Comparison of ENCODE assay signal across 3 fruit fly cellular contexts in the genomic region with DNA sequence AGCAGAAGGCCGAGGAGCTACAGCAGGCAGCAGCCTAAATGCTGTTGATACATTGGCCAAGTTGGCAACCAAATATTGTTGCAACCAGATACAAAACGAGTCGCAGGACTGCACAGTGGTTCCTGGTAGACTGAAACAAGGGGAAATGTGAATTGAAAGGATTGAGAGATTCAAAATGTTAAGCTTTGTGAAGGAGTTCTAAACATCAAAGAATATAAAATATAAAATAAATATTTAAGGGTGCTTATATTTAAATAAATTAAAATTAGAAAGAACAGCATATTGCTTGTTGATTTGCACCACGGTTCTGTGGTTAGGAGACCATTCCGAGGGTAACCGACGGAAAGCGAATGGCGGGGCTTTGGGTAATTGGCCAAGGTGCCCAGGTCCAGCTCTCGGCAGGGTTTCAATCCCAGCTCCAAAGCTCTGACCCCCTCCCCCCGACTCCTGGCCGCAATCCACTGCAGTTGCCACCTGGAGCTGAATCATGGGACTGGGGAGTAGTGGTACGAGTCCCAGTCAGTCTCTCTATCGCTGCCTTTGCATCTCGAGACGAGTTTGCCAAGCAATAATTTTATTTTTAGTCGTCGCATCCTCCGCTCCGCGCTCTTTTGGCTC.
TF ChIP-seq lines count a peak whose summit lies in the region.

No protein-coding gene starts in this region.

TF ChIP-seq in whole organism, embryonic, 481 proteins besides CTCF, POLR2A, EP300 and RAD21 (continued from another document and continues in another):
- no peak for TF ChIP-seq CG12071 (GFP tag; optimal IDR thresholded peaks at IDR 0.05; lab: Kevin White, UChicago)
- no peak for TF ChIP-seq trh (GFP tag; optimal IDR thresholded peaks at IDR 0.05; lab: Kevin White, UChicago)
- TF ChIP-seq bcd (GFP tag; optimal IDR thresholded peaks at IDR 0.05; lab: Kevin White, UChicago), result no peak
- no peak for TF ChIP-seq CG2199 (GFP tag; IDR thresholded peaks at IDR 0.05; lab: Robert Waterston, UW)
- no peak for TF ChIP-seq gfzf (GFP tag; optimal IDR thresholded peaks at IDR 0.05; lab: Kevin White, UChicago)
- no peak for TF ChIP-seq CG2678 (tag; optimal IDR thresholded peaks at IDR 0.05; lab: Kevin White, UChicago)
- no peak for TF ChIP-seq CG7963 (GFP tag; IDR thresholded peaks at IDR 0.05; lab: Robert Waterston, UW; ENCODE audit: partially characterized antibody)
- no peak for TF ChIP-seq pzg (GFP tag; optimal IDR thresholded peaks at IDR 0.05; lab: Kevin White, UChicago)
- TF ChIP-seq prd (optimal IDR thresholded peaks at IDR 0.05; lab: Kevin White, UChicago), result no peak
- peak; percentile 40; the same call in 2 of the 3 replicates for TF ChIP-seq prd (GFP tag; IDR thresholded peaks at IDR 0.05; lab: Robert Waterston, UW)
- no peak for TF ChIP-seq tap (tag; optimal IDR thresholded peaks at IDR 0.05; lab: Kevin White, UChicago)
- TF ChIP-seq tin (GFP tag; optimal IDR thresholded peaks at IDR 0.05; lab: Kevin White, UChicago), result no peak
- no peak for TF ChIP-seq Dll (GFP tag; IDR thresholded peaks at IDR 0.05; lab: Robert Waterston, UW; ENCODE audit: partially characterized antibody)
- no peak for TF ChIP-seq ftz-f1 (GFP tag; optimal IDR thresholded peaks at IDR 0.05; lab: Kevin White, UChicago)
- peak; percentile 46 for TF ChIP-seq CG18262 (tag; optimal IDR thresholded peaks at IDR 0.05; lab: Kevin White, UChicago)
- no peak for TF ChIP-seq unc-4 (GFP tag; IDR thresholded peaks at IDR 0.05; lab: Robert Waterston, UW; ENCODE audit: partially characterized antibody)
- no peak for TF ChIP-seq CrebB (tag; optimal IDR thresholded peaks at IDR 0.05; lab: Kevin White, UChicago)
- no peak for TF ChIP-seq pfk (GFP tag; optimal IDR thresholded peaks at IDR 0.05; lab: Kevin White, UChicago)
- TF ChIP-seq wdn (GFP tag; IDR thresholded peaks at IDR 0.05; lab: Robert Waterston, UW), result no peak
- TF ChIP-seq CG13775 (GFP tag; optimal IDR thresholded peaks at IDR 0.05; lab: Kevin White, UChicago), result peak; percentile 14
- 0 out of 4 replicates have a peak, but pooled peaks have one; percentile 3 for TF ChIP-seq Gug (GFP tag; IDR thresholded peaks at IDR 0.05; lab: Robert Waterston, UW)
- TF ChIP-seq vvl (GFP tag; IDR thresholded peaks at IDR 0.05; lab: Robert Waterston, UW), result peak; percentile 35; the same call in 1 of the 2 replicates
- peak; percentile 26 for TF ChIP-seq Sox102F (GFP tag; optimal IDR thresholded peaks at IDR 0.05; lab: Kevin White, UChicago)
- TF ChIP-seq Poxn (GFP tag; IDR thresholded peaks at IDR 0.05; lab: Robert Waterston, UW), result no peak
- TF ChIP-seq D19A (tag; optimal IDR thresholded peaks at IDR 0.05; lab: Kevin White, UChicago), result peak; percentile 31
- TF ChIP-seq emc (GFP tag; optimal IDR thresholded peaks at IDR 0.05; lab: Kevin White, UChicago), result no peak
- no peak for TF ChIP-seq shn (GFP tag; optimal IDR thresholded peaks at IDR 0.05; lab: Kevin White, UChicago)
- TF ChIP-seq CG18476 (GFP tag; optimal IDR thresholded peaks at IDR 0.05; lab: Kevin White, UChicago), result no peak
- no peak for TF ChIP-seq z (GFP tag; IDR thresholded peaks at IDR 0.05; lab: Robert Waterston, UW)
- no peak for TF ChIP-seq CG14441 (GFP tag; IDR thresholded peaks at IDR 0.05; lab: Robert Waterston, UW)
- TF ChIP-seq fd96Cb (tag; optimal IDR thresholded peaks at IDR 0.05; lab: Kevin White, UChicago), result no peak
- TF ChIP-seq Elba2 (GFP tag; optimal IDR thresholded peaks at IDR 0.05; lab: Kevin White, UChicago), result no peak
- no peak for TF ChIP-seq B-H1 (GFP tag; IDR thresholded peaks at IDR 0.05; lab: Robert Waterston, UW)
- no peak for TF ChIP-seq CG3838 (GFP tag; optimal IDR thresholded peaks at IDR 0.05; lab: Kevin White, UChicago)
- no peak for TF ChIP-seq org-1 (GFP tag; optimal IDR thresholded peaks at IDR 0.05; lab: Kevin White, UChicago)
- TF ChIP-seq CG17829 (tag; optimal IDR thresholded peaks at IDR 0.05; lab: Kevin White, UChicago), result peak; percentile 42
- no peak for TF ChIP-seq CG5180 (GFP tag; optimal IDR thresholded peaks at IDR 0.05; lab: Kevin White, UChicago)
- no peak for TF ChIP-seq chinmo (GFP tag; IDR thresholded peaks at IDR 0.05; lab: Robert Waterston, UW; ENCODE audit: partially characterized antibody)
- peak; percentile 25 for TF ChIP-seq CG11504 (tag; optimal IDR thresholded peaks at IDR 0.05; lab: Kevin White, UChicago)
- no peak for TF ChIP-seq CG2889 (GFP tag; IDR thresholded peaks at IDR 0.05; lab: Robert Waterston, UW)
- no peak for TF ChIP-seq E2f1 (GFP tag; IDR thresholded peaks at IDR 0.05; lab: Robert Waterston, UW)
- no peak for TF ChIP-seq CG11085 (GFP tag; IDR thresholded peaks at IDR 0.05; lab: Robert Waterston, UW)

TF ChIP-seq in whole organism, prepupa, 60 proteins besides CTCF, POLR2A, EP300 and RAD21 (continued from another document):
- TF ChIP-seq esn (GFP tag; optimal IDR thresholded peaks at IDR 0.05; lab: Kevin White, UChicago) (peak; percentile 94), CG3919 (GFP tag; optimal IDR thresholded peaks at IDR 0.05; lab: Kevin White, UChicago) (peak; percentile 94), CG11762 (GFP tag; optimal IDR thresholded peaks at IDR 0.05; lab: Kevin White, UChicago; ENCODE audit: insufficient read depth) (peak; percentile 89), CG8632 (GFP tag; optimal IDR thresholded peaks at IDR 0.05; lab: Kevin White, UChicago) (peak; percentile 96), CG6854 (GFP tag; optimal IDR thresholded peaks at IDR 0.05; lab: Kevin White, UChicago) (peak; percentile 85), OdsH (GFP tag; optimal IDR thresholded peaks at IDR 0.05; lab: Kevin White, UChicago) (peak; percentile 94), ss (GFP tag; optimal IDR thresholded peaks at IDR 0.05; lab: Kevin White, UChicago) (peak; percentile 86 to 87), salr (GFP tag; optimal IDR thresholded peaks at IDR 0.05; lab: Kevin White, UChicago) (peak; percentile 85 to 86), CG11902 (GFP tag; optimal IDR thresholded peaks at IDR 0.05; lab: Kevin White, UChicago) (peak; percentile 83), dsx (GFP tag; optimal IDR thresholded peaks at IDR 0.05; lab: Kevin White, UChicago; ENCODE audit: poor library complexity, severe bottlenecking) (peak; percentile 95), Sox14 (GFP tag; optimal IDR thresholded peaks at IDR 0.05; lab: Kevin White, UChicago) (peak; percentile 89), CG15336 (GFP tag; IDR thresholded peaks at IDR 0.05; lab: Robert Waterston, UW) (peak; percentile 96), CG6808 (GFP tag; optimal IDR thresholded peaks at IDR 0.05; lab: Kevin White, UChicago) (peak; percentile 89), cyc (GFP tag; optimal IDR thresholded peaks at IDR 0.05; lab: Kevin White, UChicago) (peak; percentile 79), Eip93F (GFP tag; optimal IDR thresholded peaks at IDR 0.05; lab: Kevin White, UChicago) (peak; percentile 95), Hr39 (GFP tag; optimal IDR thresholded peaks at IDR 0.05; lab: Kevin White, UChicago) (peak; percentile 81), CG16779 (tag; optimal IDR thresholded peaks at IDR 0.05; lab: Kevin White, UChicago) (peak; percentile 88), fd59A (GFP tag; optimal IDR thresholded peaks at IDR 0.05; lab: Kevin White, UChicago) (peak; percentile 87), CG11294 (GFP tag; IDR thresholded peaks at IDR 0.05; lab: Robert Waterston, UW) (peak; percentile 73), Eip78C (GFP tag; lab: Kevin White, UChicago) (peak; percentile 97), CG4318 (GFP tag; optimal IDR thresholded peaks at IDR 0.05; lab: Kevin White, UChicago) (peak; percentile 90), lz (GFP tag; optimal IDR thresholded peaks at IDR 0.05; lab: Kevin White, UChicago) (peak; percentile 87), CG6163 (GFP tag; IDR thresholded peaks at IDR 0.05; lab: Robert Waterston, UW) (peak; percentile 91), CG6792 (GFP tag; optimal IDR thresholded peaks at IDR 0.05; lab: Kevin White, UChicago) (peak; percentile 93), vri (GFP tag; optimal IDR thresholded peaks at IDR 0.05; lab: Kevin White, UChicago) (peak; percentile 91), Hr4 (GFP tag; optimal IDR thresholded peaks at IDR 0.05; lab: Kevin White, UChicago) (peak; percentile 86), svp (GFP tag; lab: Kevin White, UChicago) (peak; percentile 91), Sox102F (GFP tag; optimal IDR thresholded peaks at IDR 0.05; lab: Kevin White, UChicago) (peak; percentile 92), CG8119 (GFP tag; IDR thresholded peaks at IDR 0.05; lab: Robert Waterston, UW) (peak; percentile 97), CG3032 (tag; optimal IDR thresholded peaks at IDR 0.05; lab: Kevin White, UChicago) (peak; percentile 90), CG1621 (tag; optimal IDR thresholded peaks at IDR 0.05; lab: Kevin White, UChicago) (peak; percentile 91), achi (GFP tag; optimal IDR thresholded peaks at IDR 0.05; lab: Kevin White, UChicago) (peak; percentile 95), fkh (GFP tag; optimal IDR thresholded peaks at IDR 0.05; lab: Kevin White, UChicago) (no peak), topi (GFP tag; optimal IDR thresholded peaks at IDR 0.05; lab: Kevin White, UChicago) (peak; percentile 88), Ets21C (GFP tag; optimal IDR thresholded peaks at IDR 0.05; lab: Kevin White, UChicago) (peak; percentile 76), Gug (GFP tag; IDR thresholded peaks at IDR 0.05; lab: Robert Waterston, UW) (peak; percentile 72), CG10631 (GFP tag; optimal IDR thresholded peaks at IDR 0.05; lab: Kevin White, UChicago) (peak; percentile 96), CG9139 (GFP tag; optimal IDR thresholded peaks at IDR 0.05; lab: Kevin White, UChicago) (peak; percentile 83), acj6 (GFP tag; optimal IDR thresholded peaks at IDR 0.05; lab: Kevin White, UChicago) (peak; percentile 96)

TF ChIP-seq in whole organism, wandering third instar larva, 38 proteins besides CTCF, POLR2A, EP300 and RAD21 (continued from another document):
- TF ChIP-seq Hr78 (GFP tag; optimal IDR thresholded peaks at IDR 0.05; lab: Kevin White, UChicago), result no peak
- TF ChIP-seq brk (GFP tag; optimal IDR thresholded peaks at IDR 0.05; lab: Kevin White, UChicago), result peak; percentile 93
- TF ChIP-seq usp (GFP tag; optimal IDR thresholded peaks at IDR 0.05; lab: Kevin White, UChicago), result no peak
- TF ChIP-seq CrebA (GFP tag; optimal IDR thresholded peaks at IDR 0.05; lab: Kevin White, UChicago; ENCODE audit: borderline replicate concordance), result peak; percentile 50
- TF ChIP-seq sv (GFP tag; optimal IDR thresholded peaks at IDR 0.05; lab: Kevin White, UChicago), result no peak
- TF ChIP-seq dmrt93B (GFP tag; optimal IDR thresholded peaks at IDR 0.05; lab: Kevin White, UChicago), result peak; percentile 84
- TF ChIP-seq h (GFP tag; optimal IDR thresholded peaks at IDR 0.05; lab: Kevin White, UChicago), result peak; percentile 90
- peak; percentile 82 for TF ChIP-seq br (GFP tag; optimal IDR thresholded peaks at IDR 0.05; lab: Kevin White, UChicago)
- peak; percentile 95 for TF ChIP-seq rgr (GFP tag; optimal IDR thresholded peaks at IDR 0.05; lab: Kevin White, UChicago)
- TF ChIP-seq fru (GFP tag; optimal IDR thresholded peaks at IDR 0.05; lab: Kevin White, UChicago), result peak; percentile 89
- TF ChIP-seq tai (GFP tag; optimal IDR thresholded peaks at IDR 0.05; lab: Kevin White, UChicago), result peak; percentile 56
- TF ChIP-seq Abd-B (GFP tag; optimal IDR thresholded peaks at IDR 0.05; lab: Kevin White, UChicago), result no peak
